Worm (Caenorhabditis elegans): ENCODE measurements around the gene F31E3.2.
A peak's percentile ranks its signal among the peaks of the same experiment; 100 is the strongest.

Gene F31E3.2

ce11 chrIII:7021156-7021637 lies 47.4 kb downstream of the F31E3.2 start, which contains the start of gene rfl-1 (continued):
- no peak for TF ChIP-seq ceh-8 (GFP tag; optimal IDR thresholded peaks at IDR 0.05)
- TF ChIP-seq dsc-1 (tag; optimal IDR thresholded peaks at IDR 0.05): peak; percentile 52
- no peak for TF ChIP-seq C34B4.2 (tag; optimal IDR thresholded peaks at IDR 0.05)
- TF ChIP-seq ets-5 (GFP tag; IDR thresholded peaks at IDR 0.05): no peak
- TF ChIP-seq unc-98 (GFP tag; IDR thresholded peaks at IDR 0.05): no peak
- no peak for TF ChIP-seq nhr-84 (tag; optimal IDR thresholded peaks at IDR 0.05)
- TF ChIP-seq mep-1 (tag; optimal IDR thresholded peaks at IDR 0.05): peak; percentile 61
- TF ChIP-seq efl-3 (GFP tag; optimal IDR thresholded peaks at IDR 0.05): no peak
- peak; percentile 55 for TF ChIP-seq C16A3.4 (tag; optimal IDR thresholded peaks at IDR 0.05)
- peak; percentile 20 for TF ChIP-seq lir-3 (tag; optimal IDR thresholded peaks at IDR 0.05; ENCODE audit: poor library complexity)
- TF ChIP-seq nhr-237 (tag; optimal IDR thresholded peaks at IDR 0.05): no peak
- peak; percentile 59 for TF ChIP-seq swsn-7 (tag; optimal IDR thresholded peaks at IDR 0.05)
- peak; percentile 19 for TF ChIP-seq jun-1 (tag; optimal IDR thresholded peaks at IDR 0.05)

- TF ChIP-seq fkh-8 (tag; optimal IDR thresholded peaks at IDR 0.05) (no peak), efl-1 (optimal IDR thresholded peaks at IDR 0.05) (no peak), efl-1 (GFP tag; optimal IDR thresholded peaks at IDR 0.05 in 1 of 2) (peak in 1 of 2 experiments; percentile 86), ceh-8 (GFP tag; optimal IDR thresholded peaks at IDR 0.05) (peak; percentile 80)
Measured at ce11 chrIII:7025839-7026238, 52.1 kb downstream of the F31E3.2 start.

All from whole organism, L1 larva.